Worm (Caenorhabditis elegans) whole organism, young adult: ENCODE results near the gene F22B3.10.

Experiments used
- D2030.7 ChIP-seq: fragments of 200-800 bp; sonication (Bioruptor generic); IDR thresholded peaks from 2 replicates; pipeline ENCODE4 v1.3.6; 2022; ENCODE audit warnings: missing genetic modification reagents, missing genetic modification characterization, missing compliant biosample characterization
- F22D6.2 ChIP-seq: sonication (generic microtip); optimal IDR thresholded peaks from 2 replicates; lab custom pipeline; 2016; ENCODE audit warnings: mild to moderate bottlenecking, missing genetic modification characterization, missing compliant biosample characterization
- Y67H2A.10 ChIP-seq: fragments of 200-800 bp; sonication (Bioruptor generic); conservative IDR thresholded peaks from 2 replicates; pipeline ENCODE4 v1.3.6; 2022; ENCODE audit warnings: missing genetic modification reagents, missing genetic modification characterization, missing compliant biosample characterization
- ceh-100 ChIP-seq: fragments of 200-800 bp; sonication (Bioruptor generic); IDR thresholded peaks from 2 replicates; pipeline ENCODE4 v1.3.6; 2022; ENCODE audit warnings: missing genetic modification reagents, missing genetic modification characterization, missing compliant biosample characterization
- lin-35 ChIP-seq, 3 experiments: fragments of 150-350 bp in 2 of 3; sonication (generic microtip) in 1 of 3; optimal IDR thresholded peaks; 2 replicates each; lab custom pipeline; 2014 to 2018; ENCODE audit warnings: missing biosample characterization in 3 of 3, missing genetic modification characterization in 3 of 3, missing genetic modification reagents in 3 of 3
- mcd-1 ChIP-seq: fragments of 200-800 bp; sonication (Bioruptor generic); IDR thresholded peaks from 2 replicates; pipeline ENCODE4 v1.3.6; 2022; ENCODE audit warnings: missing genetic modification reagents, missing genetic modification characterization, missing compliant biosample characterization
- pha-4 ChIP-seq: fragments of 150-350 bp; sonication (generic microtip); optimal IDR thresholded peaks from 2 replicates; lab custom pipeline; 2014; ENCODE audit warnings: missing biosample characterization, missing genetic modification reagents, missing genetic modification characterization
- snpc-1.1 ChIP-seq: sonication (generic microtip); optimal IDR thresholded peaks from 2 replicates; lab custom pipeline; 2017; ENCODE audit warnings: missing genetic modification characterization, mild to moderate bottlenecking, missing compliant biosample characterization, antibody characterized with exemption, moderate library complexity, missing genotype, missing genetic modification reagents; ENCODE audit not compliant: insufficient read depth
- tbp1 ChIP-seq: fragments of 200-800 bp; sonication (Bioruptor generic); optimal IDR thresholded peaks from 2 replicates; lab custom pipeline; 2018; ENCODE audit warnings: mild to moderate bottlenecking, missing genetic modification characterization, missing compliant biosample characterization
- unc-130 ChIP-seq: sonication (generic microtip); optimal IDR thresholded peaks from 2 replicates; lab custom pipeline; 2016; ENCODE audit warnings: missing genetic modification reagents, missing genetic modification characterization, missing compliant biosample characterization
- unc-62 ChIP-seq: fragments of 150-350 bp; optimal IDR thresholded peaks from 2 replicates; lab custom pipeline; 2014; ENCODE audit warnings: missing biosample characterization, missing genetic modification reagents, missing genetic modification characterization
- ztf-18 ChIP-seq: sonication (generic microtip); optimal IDR thresholded peaks from 2 replicates; lab custom pipeline; 2016; ENCODE audit warnings: missing genotype, mild to moderate bottlenecking, missing genetic modification characterization, missing compliant biosample characterization
- ztf-25 ChIP-seq: fragments of 200-800 bp; sonication (Bioruptor generic); IDR thresholded peaks from 2 replicates; pipeline ENCODE4 v1.3.6; 2022; ENCODE audit warnings: missing genetic modification reagents, missing genetic modification characterization, missing compliant biosample characterization

DNA sequence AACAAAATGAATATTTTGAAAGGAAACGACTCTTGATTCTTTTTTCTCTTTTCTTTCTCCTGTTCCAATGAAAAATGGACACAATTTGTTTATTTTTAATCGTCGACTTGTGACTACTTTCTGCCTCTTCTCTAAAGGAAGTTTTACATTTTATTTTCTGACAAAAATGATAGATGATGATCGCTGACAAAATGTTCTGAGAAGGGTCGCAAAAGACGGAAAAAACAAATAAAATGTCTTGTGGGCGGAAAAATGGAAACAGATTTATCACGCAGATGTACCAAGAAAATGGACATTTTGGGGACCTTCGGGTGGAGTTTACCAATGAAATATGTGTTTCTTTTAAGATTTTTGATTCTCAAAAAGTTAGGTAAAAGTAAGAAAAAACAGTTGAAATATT is 38.1 kb upstream of the F22B3.10 start:
- TF ChIP-seq ztf-18 (tag; lab: Kevin White, UChicago), result no peak
- TF ChIP-seq tbp1 (GFP tag; lab: Kevin White, UChicago), result no peak
- TF ChIP-seq mcd-1 (GFP tag; lab: Robert Waterston, UW), result no peak
- no peak for TF ChIP-seq ceh-100 (GFP tag; lab: Robert Waterston, UW)
- no peak for TF ChIP-seq ztf-25 (GFP tag; lab: Robert Waterston, UW)
- TF ChIP-seq F22D6.2 (tag; lab: Kevin White, UChicago), result no peak
- TF ChIP-seq snpc-1.1 (tag; lab: Kevin White, UChicago), result no peak
- TF ChIP-seq pha-4, result no peak
- TF ChIP-seq lin-35 (GFP tag; optimal IDR thresholded peaks at IDR 0.05; lab: Kevin White, UChicago), result no peak
- TF ChIP-seq unc-62 (GFP tag; lab: Kevin White, UChicago), result no peak
- TF ChIP-seq D2030.7 (GFP tag; lab: Robert Waterston, UW), result no peak
- no peak for TF ChIP-seq unc-130 (GFP tag; lab: Kevin White, UChicago)
- TF ChIP-seq Y67H2A.10 (GFP tag; lab: Robert Waterston, UW), result no peak
